Worm (Caenorhabditis elegans) whole organism, young adult: Measurements from ENCODE around the gene R11F4.1.

Experiments used
- T26A5.8 ChIP-seq: sonication (generic microtip); optimal IDR thresholded peaks from 2 replicates; lab custom pipeline; 2016; ENCODE audit warnings: missing genetic modification characterization, missing compliant biosample characterization
- ama-1 ChIP-seq, 3 experiments: fragments of 150-350 bp in 1 of 3; sonication (generic microtip) in 2 of 3; optimal IDR thresholded peaks; 2 replicates each; lab custom pipeline; 2014 to 2018; ENCODE audit warnings: missing biosample characterization in 2 of 3, missing genetic modification characterization in 2 of 3, missing genetic modification reagents in 2 of 3
- mes-4 ChIP-seq: sonication (generic microtip); optimal IDR thresholded peaks from 2 replicates; lab custom pipeline; 2016; ENCODE audit warnings: missing genotype, missing genetic modification characterization, missing compliant biosample characterization
- pbrm-1 ChIP-seq: fragments of 200-800 bp; sonication (Bioruptor generic); IDR thresholded peaks from 2 replicates; pipeline ENCODE4 v1.3.6; 2022; ENCODE audit warnings: missing genetic modification reagents, missing genetic modification characterization, missing compliant biosample characterization
- pha-4 ChIP-seq: fragments of 150-350 bp; sonication (generic microtip); optimal IDR thresholded peaks from 2 replicates; lab custom pipeline; 2014; ENCODE audit warnings: missing biosample characterization, missing genetic modification reagents, missing genetic modification characterization
- zfh-2 ChIP-seq: fragments of 200-800 bp; sonication (Bioruptor generic); conservative IDR thresholded peaks from 2 replicates; pipeline ENCODE4 v1.3.6; 2022; ENCODE audit warnings: missing genetic modification reagents, missing genetic modification characterization, missing compliant biosample characterization
- ztf-25 ChIP-seq: fragments of 200-800 bp; sonication (Bioruptor generic); IDR thresholded peaks from 2 replicates; pipeline ENCODE4 v1.3.6; 2022; ENCODE audit warnings: missing genetic modification reagents, missing genetic modification characterization, missing compliant biosample characterization

DNA sequence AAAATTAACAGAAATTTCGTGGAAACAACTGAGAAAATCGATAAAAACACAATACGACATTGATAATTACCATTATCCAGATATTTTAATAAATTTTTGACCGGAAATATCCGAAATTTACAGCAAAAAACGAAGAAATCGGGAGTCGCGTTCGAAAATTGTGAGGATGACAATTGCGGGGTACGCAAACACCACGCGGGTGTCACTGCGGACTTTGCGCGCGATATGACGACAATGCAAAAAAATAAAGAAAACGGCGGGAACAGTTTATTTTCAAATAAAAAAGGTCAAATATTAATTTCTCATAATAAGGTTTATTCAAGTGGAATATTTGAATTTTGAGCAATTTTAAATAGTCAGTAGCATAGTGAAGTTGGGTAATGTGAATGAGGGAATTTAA, 47.4 kb upstream of the R11F4.1 start, which contains the start of gene rpn-11:
- TF ChIP-seq zfh-2 (GFP tag; lab: Robert Waterston, UW), result no peak
- TF ChIP-seq mes-4 (tag; lab: Kevin White, UChicago), result no peak
- no peak for TF ChIP-seq ama-1 (optimal IDR thresholded peaks at IDR 0.05; lab: Kevin White, UChicago)
- TF ChIP-seq ama-1 (GFP tag; optimal IDR thresholded peaks at IDR 0.05; lab: Kevin White, UChicago), result no peak
- TF ChIP-seq pbrm-1, result peak; percentile 74
- TF ChIP-seq ztf-25, result no peak
- TF ChIP-seq T26A5.8 (tag; lab: Kevin White, UChicago), result no peak
- TF ChIP-seq pha-4 (tag; lab: Kevin White, UChicago), result peak; percentile 65
